Worm (Caenorhabditis elegans) whole organism, late embryonic: ENCODE results near the gene C07E3.9.

Source experiments
- C38D4.7 ChIP-seq: fragments of 200-800 bp; sonication (Bioruptor generic); optimal IDR thresholded peaks from 2 replicates; lab custom pipeline; 2018; ENCODE audit warnings: mild to moderate bottlenecking, missing genetic modification characterization, moderate library complexity, missing compliant biosample characterization
- F13H6.1 ChIP-seq: sonication (generic microtip); optimal IDR thresholded peaks from 2 replicates; lab custom pipeline; 2016; ENCODE audit warnings: missing genetic modification characterization, missing compliant biosample characterization
- K02D7.2 ChIP-seq: sonication (generic microtip); optimal IDR thresholded peaks from 2 replicates; lab custom pipeline; 2017; ENCODE audit warnings: mild to moderate bottlenecking, missing genetic modification characterization, missing compliant biosample characterization
- K09A11.1 ChIP-seq: sonication (generic microtip); optimal IDR thresholded peaks from 2 replicates; lab custom pipeline; 2017; ENCODE audit warnings: antibody characterized with exemption, mild to moderate bottlenecking, missing genetic modification characterization, missing compliant biosample characterization; ENCODE audit not compliant: insufficient read depth
- T23F11.4 ChIP-seq: fragments of 200-800 bp; sonication (Bioruptor generic); optimal IDR thresholded peaks from 2 replicates; lab custom pipeline; 2018; ENCODE audit warnings: mild to moderate bottlenecking, missing genetic modification characterization, missing compliant biosample characterization
- Y22D7AL.16 ChIP-seq: sonication (generic microtip); optimal IDR thresholded peaks from 2 replicates; lab custom pipeline; 2016; ENCODE audit warnings: missing genetic modification characterization, missing compliant biosample characterization
- ahr-1 ChIP-seq: sonication (generic microtip); optimal IDR thresholded peaks from 2 replicates; lab custom pipeline; 2016; ENCODE audit warnings: missing genetic modification characterization, missing compliant biosample characterization
- ama-1 ChIP-seq: fragments of 150-350 bp; optimal IDR thresholded peaks from 2 replicates; lab custom pipeline; 2014
- ceh-18 ChIP-seq: sonication (generic microtip); optimal IDR thresholded peaks from 2 replicates; lab custom pipeline; 2016; ENCODE audit warnings: missing genetic modification characterization, missing compliant biosample characterization
- ceh-2 ChIP-seq: sonication (generic microtip); optimal IDR thresholded peaks from 2 replicates; lab custom pipeline; 2016; ENCODE audit warnings: missing genotype, missing genetic modification characterization, missing compliant biosample characterization
- ceh-24 ChIP-seq: sonication (generic microtip); optimal IDR thresholded peaks from 2 replicates; lab custom pipeline; 2016; ENCODE audit warnings: mild to moderate bottlenecking, missing genetic modification characterization, missing compliant biosample characterization
- ceh-30 ChIP-seq: fragments of 150-350 bp; optimal IDR thresholded peaks from 2 replicates; lab custom pipeline; 2014; ENCODE audit warnings: missing biosample characterization, missing genetic modification characterization
- ceh-31 ChIP-seq: sonication (generic microtip); optimal IDR thresholded peaks from 2 replicates; lab custom pipeline; 2016; ENCODE audit warnings: missing genetic modification characterization, missing compliant biosample characterization
- ceh-48 ChIP-seq: sonication (generic microtip); optimal IDR thresholded peaks from 2 replicates; lab custom pipeline; 2016; ENCODE audit warnings: missing genetic modification characterization, inconsistent platforms, missing compliant biosample characterization
- ceh-6 ChIP-seq: fragments of 200-800 bp; sonication (Bioruptor generic); optimal IDR thresholded peaks from 2 replicates; lab custom pipeline; 2018; ENCODE audit warnings: mild to moderate bottlenecking, missing genetic modification characterization, missing compliant biosample characterization
- ceh-9 ChIP-seq: sonication (generic microtip); optimal IDR thresholded peaks from 2 replicates; lab custom pipeline; 2016; ENCODE audit warnings: mild to moderate bottlenecking, missing genetic modification characterization, inconsistent platforms, missing compliant biosample characterization
- dve-1 ChIP-seq: sonication (generic microtip); optimal IDR thresholded peaks from 2 replicates; lab custom pipeline; 2017; ENCODE audit warnings: antibody characterized with exemption, mild to moderate bottlenecking, missing genetic modification characterization, missing compliant biosample characterization
- elt-2 ChIP-seq: sonication (generic microtip); optimal IDR thresholded peaks from 2 replicates; lab custom pipeline; 2016; ENCODE audit warnings: missing genetic modification reagents, missing genetic modification characterization, missing compliant biosample characterization
- elt-4 ChIP-seq: sonication (generic microtip); optimal IDR thresholded peaks from 2 replicates; lab custom pipeline; 2016; ENCODE audit warnings: missing genetic modification characterization, missing compliant biosample characterization
- ets-4 ChIP-seq: sonication (generic microtip); optimal IDR thresholded peaks from 2 replicates; lab custom pipeline; 2016; ENCODE audit warnings: missing genetic modification characterization, missing compliant biosample characterization
- eyg-1 ChIP-seq: sonication (generic microtip); optimal IDR thresholded peaks from 2 replicates; lab custom pipeline; 2016; ENCODE audit warnings: missing genotype, missing genetic modification characterization, missing compliant biosample characterization
- fax-1 ChIP-seq: sonication (generic microtip); optimal IDR thresholded peaks from 2 replicates; lab custom pipeline; 2016; ENCODE audit warnings: missing genotype, missing genetic modification characterization, missing compliant biosample characterization
- fkh-6 ChIP-seq: sonication (generic microtip); optimal IDR thresholded peaks from 2 replicates; lab custom pipeline; 2016; ENCODE audit warnings: missing genetic modification characterization, missing compliant biosample characterization
- gmeb-2 ChIP-seq: sonication (generic microtip); optimal IDR thresholded peaks from 2 replicates; lab custom pipeline; 2016; ENCODE audit warnings: missing genetic modification characterization, inconsistent platforms, missing compliant biosample characterization
- hlh-30 ChIP-seq: sonication (generic microtip); optimal IDR thresholded peaks from 2 replicates; lab custom pipeline; 2017; ENCODE audit warnings: antibody characterized with exemption, missing genetic modification characterization, missing compliant biosample characterization; ENCODE audit not compliant: insufficient read depth
- hlh-6 ChIP-seq: sonication (generic microtip); optimal IDR thresholded peaks from 2 replicates; lab custom pipeline; 2016; ENCODE audit warnings: missing genotype, missing genetic modification characterization, missing compliant biosample characterization
- hlh-8 ChIP-seq: sonication (generic microtip); optimal IDR thresholded peaks from 2 replicates; lab custom pipeline; 2016; ENCODE audit warnings: missing genotype, missing genetic modification characterization, missing compliant biosample characterization
- lim-6 ChIP-seq: sonication (generic microtip); optimal IDR thresholded peaks from 2 replicates; lab custom pipeline; 2016; ENCODE audit warnings: missing genetic modification characterization, missing compliant biosample characterization
- lin-11 ChIP-seq: fragments of 200-800 bp; sonication (Bioruptor generic); optimal IDR thresholded peaks from 2 replicates; lab custom pipeline; 2018; ENCODE audit warnings: mild to moderate bottlenecking, missing genetic modification characterization, missing compliant biosample characterization
- madf-2 ChIP-seq: sonication (generic microtip); optimal IDR thresholded peaks from 2 replicates; lab custom pipeline; 2017; ENCODE audit warnings: missing genetic modification characterization, missing compliant biosample characterization
- nfya-1 ChIP-seq: sonication (generic microtip); optimal IDR thresholded peaks from 2 replicates; lab custom pipeline; 2017; ENCODE audit warnings: missing genetic modification characterization, mild to moderate bottlenecking, missing compliant biosample characterization, antibody characterized with exemption, moderate library complexity
- nhr-11 ChIP-seq: fragments of 150-350 bp; optimal IDR thresholded peaks from 2 replicates; lab custom pipeline; 2014; ENCODE audit warnings: missing biosample characterization, missing genetic modification characterization
- nhr-232 ChIP-seq: sonication (generic microtip); optimal IDR thresholded peaks from 2 replicates; lab custom pipeline; 2016; ENCODE audit warnings: missing genetic modification characterization, missing compliant biosample characterization
- npax-4 ChIP-seq: sonication (generic microtip); optimal IDR thresholded peaks from 2 replicates; lab custom pipeline; 2016; ENCODE audit warnings: missing genetic modification characterization, missing compliant biosample characterization
- odd-2 ChIP-seq: sonication (generic microtip); optimal IDR thresholded peaks from 2 replicates; lab custom pipeline; 2017; ENCODE audit warnings: antibody characterized with exemption, mild to moderate bottlenecking, missing genetic modification characterization, missing compliant biosample characterization
- pat-9 ChIP-seq: fragments of 200-800 bp; sonication (Bioruptor generic); optimal IDR thresholded peaks from 2 replicates; lab custom pipeline; 2018; ENCODE audit warnings: mild to moderate bottlenecking, missing genetic modification characterization, moderate library complexity, missing compliant biosample characterization
- pax-1 ChIP-seq: fragments of 150-350 bp; optimal IDR thresholded peaks from 2 replicates; lab custom pipeline; 2014; ENCODE audit warnings: missing biosample characterization, missing genetic modification characterization
- pha-2 ChIP-seq: sonication (generic microtip); optimal IDR thresholded peaks from 2 replicates; lab custom pipeline; 2017; ENCODE audit warnings: mild to moderate bottlenecking, missing genetic modification characterization, missing compliant biosample characterization
- pqm-1 ChIP-seq: sonication (generic microtip); optimal IDR thresholded peaks from 2 replicates; lab custom pipeline; 2016; ENCODE audit warnings: missing genetic modification characterization, missing compliant biosample characterization
- pros-1 ChIP-seq: fragments of 150-350 bp; optimal IDR thresholded peaks from 2 replicates; lab custom pipeline; 2014; ENCODE audit warnings: missing biosample characterization, missing genetic modification reagents, missing genetic modification characterization
- rnt-1 ChIP-seq: sonication (generic microtip); optimal IDR thresholded peaks from 2 replicates; lab custom pipeline; 2016; ENCODE audit warnings: missing genetic modification characterization, missing compliant biosample characterization
- sdc-2 ChIP-seq: sonication (generic microtip); optimal IDR thresholded peaks from 2 replicates; lab custom pipeline; 2016; ENCODE audit warnings: missing genotype, missing genetic modification characterization, missing compliant biosample characterization
- sox-2 ChIP-seq: fragments of 200-800 bp; sonication (Bioruptor generic); IDR thresholded peaks from 2 replicates; pipeline ENCODE4 v1.3.6; 2022; ENCODE audit warnings: missing genetic modification reagents, missing genetic modification characterization, missing compliant biosample characterization
- sox-4 ChIP-seq: sonication (generic microtip); optimal IDR thresholded peaks from 2 replicates; lab custom pipeline; 2017; ENCODE audit warnings: mild to moderate bottlenecking, missing genetic modification characterization, inconsistent platforms, missing compliant biosample characterization
- tbx-2 ChIP-seq: sonication (generic microtip); optimal IDR thresholded peaks from 2 replicates; lab custom pipeline; 2016; ENCODE audit warnings: missing genetic modification characterization, missing compliant biosample characterization
- tbx-7 ChIP-seq: sonication (generic microtip); optimal IDR thresholded peaks from 2 replicates; lab custom pipeline; 2016; ENCODE audit warnings: missing genotype, missing genetic modification characterization, missing compliant biosample characterization
- ttx-3 ChIP-seq: sonication (generic microtip); optimal IDR thresholded peaks from 2 replicates; lab custom pipeline; 2016; ENCODE audit warnings: missing genetic modification reagents, missing genetic modification characterization, missing compliant biosample characterization
- unc-3 ChIP-seq, 2 experiments: fragments of 200-800 bp in 1 of 2; sonication (Bioruptor generic) in 1 of 2; sonication (generic microtip) in 1 of 2; conservative IDR thresholded peaks in 1 of 2; optimal IDR thresholded peaks in 1 of 2; 2 replicates each; pipeline versions ENCODE4 v1.3.6 to Lab custom; 2016 to 2022; ENCODE audit warnings: missing compliant biosample characterization in 2 of 2, missing genetic modification characterization in 2 of 2, missing genetic modification reagents in 1 of 2
- unc-42 ChIP-seq: sonication (generic microtip); optimal IDR thresholded peaks from 2 replicates; lab custom pipeline; 2016; ENCODE audit warnings: missing genotype, missing genetic modification characterization, missing compliant biosample characterization
- unc-55 ChIP-seq: sonication (generic microtip); optimal IDR thresholded peaks from 2 replicates; lab custom pipeline; 2017; ENCODE audit warnings: missing biosample characterization, missing genetic modification reagents, missing genetic modification characterization
- zip-5 ChIP-seq: sonication (generic microtip); optimal IDR thresholded peaks from 2 replicates; lab custom pipeline; 2016; ENCODE audit warnings: missing genetic modification characterization, missing compliant biosample characterization
- ztf-16 ChIP-seq: sonication (generic microtip); optimal IDR thresholded peaks from 2 replicates; lab custom pipeline; 2017; ENCODE audit warnings: missing genetic modification characterization, missing compliant biosample characterization

C07E3.9 gene

ce11 chrII:10384680-10385383 lies 34.3 kb downstream of the C07E3.9 start, which contains the start of gene ztf-27 (continued):
- TF ChIP-seq sox-4 (tag; lab: Kevin White, UChicago) (no peak), hlh-6 (tag; lab: Kevin White, UChicago) (peak; percentile 7), K02D7.2 (no peak), ztf-16 (tag; lab: Kevin White, UChicago) (no peak), unc-55 (GFP tag; lab: Kevin White, UChicago) (no peak), ceh-24 (no peak), pat-9 (tag; lab: Kevin White, UChicago) (no peak), elt-2 (tag; lab: Kevin White, UChicago) (no peak), ceh-31 (tag; lab: Kevin White, UChicago) (peak; percentile 27), unc-42 (no peak), C38D4.7 (GFP tag; lab: Kevin White, UChicago) (no peak), nhr-11 (tag; lab: Kevin White, UChicago) (no peak), zip-5 (tag; lab: Kevin White, UChicago) (no peak), ama-1 (lab: Kevin White, UChicago) (no peak), tbx-7 (tag; lab: Kevin White, UChicago) (no peak), ceh-30 (no peak), T23F11.4 (GFP tag; lab: Kevin White, UChicago) (no peak), nfya-1 (tag; lab: Kevin White, UChicago) (peak; percentile 41), lin-11 (tag; lab: Kevin White, UChicago) (no peak), unc-3 (GFP tag; conservative IDR thresholded peaks at IDR 0.05; lab: Robert Waterston, UW) (no peak), unc-3 (tag; optimal IDR thresholded peaks at IDR 0.05; lab: Kevin White, UChicago) (no peak), Y22D7AL.16 (tag; lab: Kevin White, UChicago) (no peak), pax-1 (no peak), fax-1 (tag; lab: Kevin White, UChicago) (no peak), dve-1 (peak; percentile 34), pqm-1 (tag; lab: Kevin White, UChicago) (no peak), nhr-232 (tag; lab: Kevin White, UChicago) (no peak), ceh-6 (GFP tag; lab: Kevin White, UChicago) (peak; percentile 4), ceh-48 (tag; lab: Kevin White, UChicago) (no peak), lim-6 (tag; lab: Kevin White, UChicago) (no peak), ceh-2 (tag; lab: Kevin White, UChicago) (no peak), ttx-3 (tag; lab: Kevin White, UChicago) (no peak), hlh-30 (no peak), gmeb-2 (tag; lab: Kevin White, UChicago) (no peak), eyg-1 (tag; lab: Kevin White, UChicago) (no peak), ceh-9 (no peak), madf-2 (tag; lab: Kevin White, UChicago) (peak; percentile 18), sox-2 (no peak), tbx-2 (tag; lab: Kevin White, UChicago) (peak; percentile 22), npax-4 (tag; lab: Kevin White, UChicago) (no peak), odd-2 (tag; lab: Kevin White, UChicago) (no peak), hlh-8 (tag; lab: Kevin White, UChicago) (no peak), pha-2 (tag; lab: Kevin White, UChicago) (no peak), ahr-1 (no peak), fkh-6 (tag; lab: Kevin White, UChicago) (no peak), pros-1 (tag; lab: Kevin White, UChicago) (peak; percentile 23), elt-4 (no peak), ets-4 (tag; lab: Kevin White, UChicago) (no peak), K09A11.1 (tag; lab: Kevin White, UChicago) (no peak), F13H6.1 (tag; lab: Kevin White, UChicago) (peak; percentile 1), sdc-2 (tag; lab: Kevin White, UChicago) (peak; percentile 14), rnt-1 (tag; lab: Kevin White, UChicago) (no peak), ceh-18 (tag; lab: Kevin White, UChicago) (peak; percentile 57)
